Worm (Caenorhabditis elegans): ENCODE measurements around the gene F07G6.10.

- TF ChIP-seq elt-3 (tag; optimal IDR thresholded peaks at IDR 0.05) (no peak), unc-39 (tag; optimal IDR thresholded peaks at IDR 0.05) (no peak)
These were observed 10.7 kb upstream of the F07G6.10 start, which contains the start of gene F07G6.2 for ce11 chrX:1727056-1727455.
